Fruit fly (Drosophila melanogaster) whole organism, wandering third instar larva: ENCODE data around the gene CG42654.

ENCODE experiments used
- Abd-B ChIP-seq: fragments of >200 bp; optimal IDR thresholded peaks from 2 replicates; lab custom pipeline; 2017; ENCODE audit warnings: missing biosample characterization, missing genetic modification characterization
- CG9705 ChIP-seq: fragments of 200-800 bp; sonication (Bioruptor generic); optimal IDR thresholded peaks from 2 replicates; lab custom pipeline; 2018; ENCODE audit warnings: missing biosample characterization, mild to moderate bottlenecking, missing genetic modification characterization
- CrebA ChIP-seq: fragments of 200-800 bp; sonication (Bioruptor generic); optimal IDR thresholded peaks from 2 replicates; lab custom pipeline; 2016; ENCODE audit warnings: missing biosample characterization, mild to moderate bottlenecking, missing genetic modification characterization, borderline replicate concordance
- Dfd ChIP-seq: fragments of >200 bp; optimal IDR thresholded peaks from 2 replicates; lab custom pipeline; 2017; ENCODE audit warnings: missing biosample characterization, missing genetic modification characterization
- Dif ChIP-seq: fragments of 200-275, 200-300 bp; sonication (Bioruptor generic); optimal IDR thresholded peaks from 2 replicates; lab custom pipeline; 2018; ENCODE audit warnings: missing biosample characterization, missing genetic modification characterization; ENCODE audit not compliant: partially characterized antibody
- GATAd ChIP-seq: sonication (Bioruptor generic); optimal IDR thresholded peaks from 2 replicates; lab custom pipeline; 2016; ENCODE audit warnings: missing biosample characterization, missing genetic modification characterization
- HLH106 ChIP-seq: fragments of 200-800 bp; optimal IDR thresholded peaks from 3 replicates; lab custom pipeline; 2019; ENCODE audit warnings: missing biosample characterization, mild to moderate bottlenecking, missing genetic modification characterization, moderate library complexity
- Hnf4 ChIP-seq: fragments of 200-800 bp; sonication (Bioruptor generic); optimal IDR thresholded peaks from 2 replicates; lab custom pipeline; 2016; ENCODE audit warnings: missing biosample characterization, mild to moderate bottlenecking, missing genetic modification characterization
- Hr78 ChIP-seq: fragments of >200 bp; optimal IDR thresholded peaks from 2 replicates; lab custom pipeline; 2017; ENCODE audit warnings: missing biosample characterization, missing genetic modification characterization
- Hr83 ChIP-seq: fragments of 200-300 bp; sonication (Bioruptor generic); optimal IDR thresholded peaks from 2 replicates; lab custom pipeline; 2016; ENCODE audit warnings: missing biosample characterization, mild to moderate bottlenecking, missing genetic modification characterization, moderate library complexity; ENCODE audit not compliant: poor library complexity, severe bottlenecking
- Jra ChIP-seq: sonication (Bioruptor generic); optimal IDR thresholded peaks from 2 replicates; lab custom pipeline; 2016; ENCODE audit warnings: missing biosample characterization, missing genetic modification characterization
- Mio ChIP-seq: sonication (Bioruptor generic); optimal IDR thresholded peaks from 2 replicates; lab custom pipeline; 2016; ENCODE audit warnings: missing biosample characterization, missing genetic modification characterization
- Myc ChIP-seq: fragments of >200 bp; optimal IDR thresholded peaks from 2 replicates; lab custom pipeline; 2017
- OdsH ChIP-seq: fragments of 200-800 bp; sonication (Bioruptor generic); optimal IDR thresholded peaks from 2 replicates; lab custom pipeline; 2016; ENCODE audit warnings: missing biosample characterization, mild to moderate bottlenecking, missing genetic modification characterization
- Rel ChIP-seq, 2 experiments: fragments of 200-800 bp; sonication (Bioruptor generic) in 1 of 2; optimal IDR thresholded peaks; 2 replicates in 1 of 2; 3 replicates in 1 of 2; lab custom pipeline; 2016 to 2019; ENCODE audit warnings: mild to moderate bottlenecking in 2 of 2, missing biosample characterization in 2 of 2, missing genetic modification characterization in 2 of 2, moderate library complexity in 1 of 2
- Sp1 ChIP-seq: fragments of 200-800 bp; sonication (Bioruptor generic); optimal IDR thresholded peaks from 3 replicates; lab custom pipeline; 2019; ENCODE audit warnings: missing biosample characterization, mild to moderate bottlenecking, missing genetic modification characterization, moderate library complexity
- Vsx2 ChIP-seq: fragments of 200-300, 225-300 bp; sonication (Bioruptor generic); optimal IDR thresholded peaks from 2 replicates; lab custom pipeline; 2018; ENCODE audit warnings: missing biosample characterization, missing genetic modification characterization; ENCODE audit not compliant: partially characterized antibody
- brk ChIP-seq: fragments of 200-800 bp; sonication (Bioruptor generic); optimal IDR thresholded peaks from 2 replicates; lab custom pipeline; 2016; ENCODE audit warnings: missing biosample characterization, mild to moderate bottlenecking, missing genetic modification characterization
- dl ChIP-seq, 2 experiments: fragments of 175-275, 200-275 bp in 1 of 2; fragments of 200-275 bp in 1 of 2; sonication (Bioruptor generic); optimal IDR thresholded peaks; lab custom pipeline; 2018; ENCODE audit warnings: mild to moderate bottlenecking in 2 of 2, missing biosample characterization in 2 of 2, missing genetic modification characterization in 2 of 2, moderate library complexity in 2 of 2; ENCODE audit not compliant: partially characterized antibody in 2 of 2, insufficient read depth in 1 of 2
- dmrt93B ChIP-seq: fragments of 200-800 bp; sonication (Bioruptor generic); optimal IDR thresholded peaks from 2 replicates; lab custom pipeline; 2018; ENCODE audit warnings: missing biosample characterization, mild to moderate bottlenecking, missing genetic modification characterization
- dsf ChIP-seq: sonication (Bioruptor generic); optimal IDR thresholded peaks from 2 replicates; lab custom pipeline; 2016; ENCODE audit warnings: missing biosample characterization, missing genetic modification characterization, borderline replicate concordance
- ey ChIP-seq: fragments of 200-800 bp; sonication (Bioruptor generic); optimal IDR thresholded peaks from 2 replicates; lab custom pipeline; 2016; ENCODE audit warnings: missing biosample characterization, missing genetic modification characterization
- foxo ChIP-seq, 2 experiments: fragments of 200-800 bp; sonication (Bioruptor generic); optimal IDR thresholded peaks; 2 replicates in 1 of 2; 3 replicates in 1 of 2; lab custom pipeline; 2016 to 2017; ENCODE audit warnings: missing biosample characterization in 2 of 2, missing genetic modification characterization in 2 of 2
- fru ChIP-seq: fragments of 200-800 bp; sonication (Bioruptor generic); optimal IDR thresholded peaks from 3 replicates; lab custom pipeline; 2016; ENCODE audit warnings: missing biosample characterization, mild to moderate bottlenecking, missing genetic modification characterization
- h ChIP-seq: fragments of 200-800 bp; sonication (Bioruptor generic); optimal IDR thresholded peaks from 3 replicates; lab custom pipeline; 2016; ENCODE audit warnings: missing biosample characterization, mild to moderate bottlenecking, missing genetic modification characterization
- jim ChIP-seq: fragments of 175-275, 200-325 bp; sonication (Bioruptor generic); optimal IDR thresholded peaks from 2 replicates; lab custom pipeline; 2016; ENCODE audit warnings: missing biosample characterization, mild to moderate bottlenecking, missing genetic modification characterization
- lola ChIP-seq: fragments of >200 bp; optimal IDR thresholded peaks from 2 replicates; lab custom pipeline; 2017; ENCODE audit warnings: missing biosample characterization, missing genetic modification characterization
- pan ChIP-seq: fragments of >200 bp; optimal IDR thresholded peaks from 2 replicates; lab custom pipeline; 2017
- rgr ChIP-seq: fragments of 200-800 bp; sonication (Bioruptor generic); optimal IDR thresholded peaks from 3 replicates; lab custom pipeline; 2016; ENCODE audit warnings: missing biosample characterization, mild to moderate bottlenecking, missing genetic modification characterization
- tai ChIP-seq: sonication (Bioruptor generic); optimal IDR thresholded peaks from 2 replicates; lab custom pipeline; 2016; ENCODE audit warnings: missing biosample characterization, missing genetic modification characterization
- usp ChIP-seq: fragments of >200 bp; optimal IDR thresholded peaks from 2 replicates; lab custom pipeline; 2017; ENCODE audit warnings: missing biosample characterization, missing genetic modification characterization

Gene CG42654

DNA sequence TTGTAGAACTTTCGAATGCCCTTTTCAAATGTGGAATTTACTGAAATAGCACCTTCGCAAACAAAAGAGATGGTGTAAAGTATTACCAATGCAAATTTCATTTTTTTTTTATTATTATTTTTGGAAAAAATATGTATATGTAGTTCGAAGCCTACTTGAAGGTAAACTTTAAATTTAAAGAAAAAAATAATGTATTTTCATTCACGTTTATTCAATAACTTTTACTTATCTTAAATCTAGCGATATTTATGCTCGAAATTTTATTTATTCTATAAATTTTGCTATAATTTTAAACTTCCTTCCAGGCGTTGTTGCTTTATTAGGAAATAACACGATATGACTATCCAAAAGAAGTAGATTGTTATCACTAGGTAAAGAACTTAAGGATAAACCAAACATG, 1.6 kb downstream of the CG42654 start, which contains the start of gene CG33710:
Gene CG33710 (minus strand): TSS at position 101 of the 400 bp plus-strand sequence.
- TF ChIP-seq lola (no peak), rgr (GFP tag; lab: Kevin White, UChicago) (no peak), jim (GFP tag; lab: Kevin White, UChicago) (no peak)

DNA sequence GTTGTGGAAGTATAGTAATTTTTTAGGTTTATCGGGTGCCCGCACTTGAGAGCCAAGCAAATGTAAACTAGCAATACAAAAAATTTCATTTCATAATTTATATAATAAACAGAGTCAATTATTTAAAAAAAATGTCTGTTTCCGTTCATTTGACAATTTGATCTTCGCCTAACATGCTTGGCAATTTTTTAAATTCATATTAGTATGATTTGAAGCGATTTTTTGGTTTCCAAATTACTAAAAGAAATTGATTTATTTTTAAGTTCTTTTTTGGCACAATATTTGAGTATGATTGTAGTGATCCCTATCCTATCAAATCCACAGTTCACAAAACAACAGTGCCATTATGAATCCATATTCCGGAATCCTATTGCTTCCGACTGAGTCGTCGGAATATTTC, 2.5 kb downstream of the CG42654 start, which contains the start of gene CG34258:
Gene CG34258 (minus strand): TSS at position 101 of the 400 bp plus-strand sequence.
- TF ChIP-seq GATAd (GFP tag; lab: Kevin White, UChicago) (no peak), dsf (GFP tag; lab: Kevin White, UChicago) (no peak), dmrt93B (GFP tag; lab: Kevin White, UChicago) (no peak), Jra (GFP tag; lab: Kevin White, UChicago) (no peak), Dfd (GFP tag; lab: Kevin White, UChicago) (no peak), foxo (GFP tag; optimal IDR thresholded peaks at IDR 0.05; lab: Kevin White, UChicago) (no peak), CG9705 (GFP tag; lab: Kevin White, UChicago) (no peak), Abd-B (GFP tag; lab: Kevin White, UChicago) (no peak)
- TF ChIP-seq, all 38 proteins: peak for 0

DNA sequence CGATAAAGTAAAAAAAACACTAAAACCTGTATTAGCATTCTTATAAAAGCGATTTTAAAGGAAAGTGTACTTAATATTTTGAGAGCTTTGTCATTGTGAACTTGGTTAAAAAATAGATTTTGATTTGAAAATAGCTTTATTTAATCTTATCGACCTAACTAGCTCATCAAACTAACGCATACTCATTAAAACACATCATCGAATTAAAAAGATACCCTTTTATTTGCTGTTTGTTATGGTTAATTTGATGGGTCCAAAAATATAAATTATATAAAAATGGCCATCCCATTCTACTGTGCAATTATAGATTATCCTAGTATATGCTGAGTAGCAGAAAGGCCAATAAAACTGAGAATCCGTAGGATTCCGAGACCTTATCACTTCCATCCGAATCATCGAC, 3.3 kb downstream of the CG42654 start, which contains the start of gene CG32219:
Gene CG32219 (minus strand): TSS at position 101 of the 400 bp plus-strand sequence.
- TF ChIP-seq brk (GFP tag; lab: Kevin White, UChicago) (no peak), CrebA (GFP tag; lab: Kevin White, UChicago) (no peak), fru (no peak), Myc (lab: Kevin White, UChicago) (no peak), Dif (no peak), CG9705 (GFP tag; lab: Kevin White, UChicago) (no peak), GATAd (GFP tag; lab: Kevin White, UChicago) (no peak), pan (lab: Kevin White, UChicago) (no peak), Hnf4 (GFP tag; lab: Kevin White, UChicago) (no peak), tai (GFP tag; lab: Kevin White, UChicago) (no peak), HLH106 (tag; lab: Kevin White, UChicago) (no peak), Sp1 (no peak), Jra (GFP tag; lab: Kevin White, UChicago) (no peak), rgr (GFP tag; lab: Kevin White, UChicago) (no peak), Vsx2 (GFP tag; lab: Kevin White, UChicago) (no peak), Mio (no peak), Abd-B (GFP tag; lab: Kevin White, UChicago) (no peak), foxo (GFP tag; optimal IDR thresholded peaks at IDR 0.05; lab: Kevin White, UChicago) (no peak)

DNA sequence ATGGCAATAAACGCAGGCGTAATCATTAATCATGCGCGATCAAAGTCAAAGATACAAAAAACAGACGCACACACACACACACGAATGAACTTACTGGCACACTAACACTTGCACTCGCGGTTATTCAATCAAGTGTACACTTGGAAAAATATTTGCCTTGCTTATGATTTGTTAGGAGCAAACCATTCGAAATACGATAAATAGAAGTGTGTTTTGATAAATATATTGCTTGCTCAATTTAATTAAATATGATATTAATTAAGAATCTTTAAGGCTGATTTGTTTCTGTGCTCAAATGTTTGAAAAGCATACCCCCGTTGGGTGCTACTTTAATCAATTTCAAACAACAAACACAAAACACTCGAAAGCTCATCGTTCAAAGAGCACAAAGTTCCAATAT, 8.9 kb downstream of the CG42654 start:
- TF ChIP-seq rgr (GFP tag; lab: Kevin White, UChicago), result peak; percentile 3
- TF ChIP-seq Myc (lab: Kevin White, UChicago), result no peak
- TF ChIP-seq h (GFP tag; lab: Kevin White, UChicago), result no peak
- no peak for TF ChIP-seq Jra (GFP tag; lab: Kevin White, UChicago)
- TF ChIP-seq Abd-B (GFP tag; lab: Kevin White, UChicago), result no peak
- TF ChIP-seq brk (GFP tag; lab: Kevin White, UChicago), result no peak

DNA sequence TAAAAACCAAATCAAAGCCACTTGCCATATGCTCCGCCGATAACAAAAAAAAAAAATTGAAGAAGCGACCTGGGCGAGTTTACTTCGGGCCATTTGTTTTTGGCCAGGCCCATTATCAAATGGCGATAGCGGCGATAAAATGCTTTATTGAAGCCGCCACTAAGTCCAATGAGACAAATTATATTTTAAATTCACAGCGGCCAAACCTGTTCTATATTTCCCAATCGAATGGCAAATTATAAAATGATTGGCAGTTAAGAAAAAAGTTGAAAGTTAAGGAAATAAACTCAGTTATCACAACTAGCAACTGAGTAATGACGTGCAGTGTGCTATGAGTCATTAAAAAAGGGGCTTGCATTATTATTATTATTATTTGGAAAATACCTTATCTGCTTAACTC, 13.2 kb downstream of the CG42654 start:
- TF ChIP-seq lola (no peak), Myc (lab: Kevin White, UChicago) (no peak), Hr83 (GFP tag; lab: Kevin White, UChicago) (no peak), Rel (GFP tag; optimal IDR thresholded peaks at IDR 0.05; lab: Kevin White, UChicago) (no peak), Rel (tag; optimal IDR thresholded peaks at IDR 0.05; lab: Kevin White, UChicago) (no peak), CG9705 (GFP tag; lab: Kevin White, UChicago) (no peak), Hr78 (GFP tag; lab: Kevin White, UChicago) (no peak)

DNA sequence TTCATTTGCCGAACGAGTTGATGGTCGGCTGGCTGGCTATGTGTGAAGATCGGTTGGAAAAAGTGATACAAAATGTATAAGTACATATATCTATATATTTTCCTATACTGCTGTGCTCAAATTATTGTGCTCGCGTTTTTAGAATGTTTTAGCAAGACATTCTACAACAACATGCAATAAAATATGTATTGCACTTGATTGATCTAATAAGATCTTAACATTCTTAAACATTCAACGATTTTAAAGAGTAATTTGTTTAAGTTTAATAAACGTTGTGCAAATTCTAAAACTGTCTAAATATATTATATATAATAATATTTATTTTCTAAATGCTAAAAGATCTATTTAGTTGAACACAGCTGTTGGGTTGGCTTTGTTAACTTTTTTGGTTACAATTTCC, 14.0 kb downstream of the CG42654 start:
- TF ChIP-seq Abd-B (GFP tag; lab: Kevin White, UChicago), result no peak
- no peak for TF ChIP-seq lola
- TF ChIP-seq usp (GFP tag; lab: Kevin White, UChicago), result no peak
- TF ChIP-seq Hr78 (GFP tag; lab: Kevin White, UChicago), result no peak
- TF ChIP-seq ey (GFP tag; lab: Kevin White, UChicago), result no peak
- no peak for TF ChIP-seq dl (GFP tag; optimal IDR thresholded peaks at IDR 0.05; lab: Kevin White, UChicago; ENCODE audit: insufficient read depth in 1 of 2, partially characterized antibody in 2 of 2)
- no peak for TF ChIP-seq rgr (GFP tag; lab: Kevin White, UChicago)
- TF ChIP-seq dmrt93B (GFP tag; lab: Kevin White, UChicago), result no peak
- no peak for TF ChIP-seq Dfd (GFP tag; lab: Kevin White, UChicago)
- no peak for TF ChIP-seq Hnf4 (GFP tag; lab: Kevin White, UChicago)
- no peak for TF ChIP-seq Mio
- no peak for TF ChIP-seq Dif
- TF ChIP-seq fru, result no peak
- TF ChIP-seq OdsH (GFP tag; lab: Kevin White, UChicago), result no peak
- no peak for TF ChIP-seq Myc (lab: Kevin White, UChicago)
